Worm (Caenorhabditis elegans) whole organism, L4/young adult: ENCODE data around the gene nspe-4.

ENCODE experiments used
- W03F9.2 ChIP-seq: fragments of 150-350 bp; optimal IDR thresholded peaks from 2 replicates; lab custom pipeline; 2014; ENCODE audit warnings: missing biosample characterization, missing genetic modification characterization
- dao-5 ChIP-seq: sonication (generic microtip); optimal IDR thresholded peaks from 2 replicates; lab custom pipeline; 2016; ENCODE audit warnings: missing genotype, missing genetic modification characterization, moderate library complexity, missing compliant biosample characterization
- him-1 ChIP-seq: sonication (generic microtip); optimal IDR thresholded peaks from 2 replicates; lab custom pipeline; 2016; ENCODE audit warnings: missing genotype, missing genetic modification reagents, missing genetic modification characterization, missing compliant biosample characterization

DNA sequence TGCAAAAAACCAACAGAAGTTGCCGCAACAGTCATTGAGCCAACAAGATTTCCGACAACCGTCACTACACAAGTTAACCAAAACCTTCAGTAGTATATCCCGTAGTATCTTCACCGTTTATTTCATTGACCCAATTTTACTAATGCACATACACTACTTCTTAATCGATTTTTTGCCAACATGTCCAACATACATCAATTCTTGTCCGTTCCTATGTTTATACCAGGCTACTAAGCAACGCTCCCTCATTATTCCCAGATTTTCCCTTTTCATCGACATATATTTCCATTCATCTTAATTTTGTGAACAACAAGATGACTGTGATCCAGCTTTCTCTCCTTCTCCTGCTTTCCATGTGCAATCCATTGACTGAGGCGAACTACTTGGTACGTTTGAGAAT, 46.5 kb upstream of the nspe-4 start, which contains the start of gene F49C5.7:
- TF ChIP-seq W03F9.2 (tag; lab: Kevin White, UChicago) (no peak), him-1 (tag; lab: Kevin White, UChicago) (no peak), dao-5 (tag; lab: Kevin White, UChicago) (no peak)
